Fruit fly (Drosophila melanogaster) whole organism, wandering third instar larva: ENCODE data around the gene Sh.
A peak's percentile ranks its signal among the peaks of the same experiment; 100 is the strongest.

Source experiments
- Abd-B ChIP-seq: fragments of >200 bp; optimal IDR thresholded peaks from 2 replicates; lab custom pipeline; 2017; ENCODE audit warnings: missing biosample characterization, missing genetic modification characterization
- CG32264 ChIP-seq: fragments of 200-800 bp; sonication (Bioruptor generic); optimal IDR thresholded peaks from 2 replicates; lab custom pipeline; 2016; ENCODE audit warnings: missing biosample characterization, missing genetic modification characterization
- CG9705 ChIP-seq: fragments of 200-800 bp; sonication (Bioruptor generic); optimal IDR thresholded peaks from 2 replicates; lab custom pipeline; 2018; ENCODE audit warnings: missing biosample characterization, mild to moderate bottlenecking, missing genetic modification characterization
- CrebA ChIP-seq: fragments of 200-800 bp; sonication (Bioruptor generic); optimal IDR thresholded peaks from 2 replicates; lab custom pipeline; 2016; ENCODE audit warnings: missing biosample characterization, mild to moderate bottlenecking, missing genetic modification characterization, borderline replicate concordance
- Dfd ChIP-seq: fragments of >200 bp; optimal IDR thresholded peaks from 2 replicates; lab custom pipeline; 2017; ENCODE audit warnings: missing biosample characterization, missing genetic modification characterization
- Dif ChIP-seq: fragments of 200-275, 200-300 bp; sonication (Bioruptor generic); optimal IDR thresholded peaks from 2 replicates; lab custom pipeline; 2018; ENCODE audit warnings: missing biosample characterization, missing genetic modification characterization; ENCODE audit not compliant: partially characterized antibody
- GATAd ChIP-seq: sonication (Bioruptor generic); optimal IDR thresholded peaks from 2 replicates; lab custom pipeline; 2016; ENCODE audit warnings: missing biosample characterization, missing genetic modification characterization
- HLH106 ChIP-seq: fragments of 200-800 bp; optimal IDR thresholded peaks from 3 replicates; lab custom pipeline; 2019; ENCODE audit warnings: missing biosample characterization, mild to moderate bottlenecking, missing genetic modification characterization, moderate library complexity
- Hnf4 ChIP-seq: fragments of 200-800 bp; sonication (Bioruptor generic); optimal IDR thresholded peaks from 2 replicates; lab custom pipeline; 2016; ENCODE audit warnings: missing biosample characterization, mild to moderate bottlenecking, missing genetic modification characterization
- Hr78 ChIP-seq: fragments of >200 bp; optimal IDR thresholded peaks from 2 replicates; lab custom pipeline; 2017; ENCODE audit warnings: missing biosample characterization, missing genetic modification characterization
- Hr83 ChIP-seq: fragments of 200-300 bp; sonication (Bioruptor generic); optimal IDR thresholded peaks from 2 replicates; lab custom pipeline; 2016; ENCODE audit warnings: missing biosample characterization, mild to moderate bottlenecking, missing genetic modification characterization, moderate library complexity; ENCODE audit not compliant: poor library complexity, severe bottlenecking
- Jra ChIP-seq: sonication (Bioruptor generic); optimal IDR thresholded peaks from 2 replicates; lab custom pipeline; 2016; ENCODE audit warnings: missing biosample characterization, missing genetic modification characterization
- Mio ChIP-seq: sonication (Bioruptor generic); optimal IDR thresholded peaks from 2 replicates; lab custom pipeline; 2016; ENCODE audit warnings: missing biosample characterization, missing genetic modification characterization
- Myc ChIP-seq: fragments of >200 bp; optimal IDR thresholded peaks from 2 replicates; lab custom pipeline; 2017
- N ChIP-seq: fragments of >200 bp; optimal IDR thresholded peaks from 2 replicates; lab custom pipeline; 2018; ENCODE audit warnings: missing biosample characterization, missing external identifiers, missing genetic modification characterization
- OdsH ChIP-seq: fragments of 200-800 bp; sonication (Bioruptor generic); optimal IDR thresholded peaks from 2 replicates; lab custom pipeline; 2016; ENCODE audit warnings: missing biosample characterization, mild to moderate bottlenecking, missing genetic modification characterization
- Rel ChIP-seq, 2 experiments: fragments of 200-800 bp; sonication (Bioruptor generic) in 1 of 2; optimal IDR thresholded peaks; 2 replicates in 1 of 2; 3 replicates in 1 of 2; lab custom pipeline; 2016 to 2019; ENCODE audit warnings: mild to moderate bottlenecking in 2 of 2, missing biosample characterization in 2 of 2, missing genetic modification characterization in 2 of 2, moderate library complexity in 1 of 2
- Sp1 ChIP-seq: fragments of 200-800 bp; sonication (Bioruptor generic); optimal IDR thresholded peaks from 3 replicates; lab custom pipeline; 2019; ENCODE audit warnings: missing biosample characterization, mild to moderate bottlenecking, missing genetic modification characterization, moderate library complexity
- Vsx2 ChIP-seq: fragments of 200-300, 225-300 bp; sonication (Bioruptor generic); optimal IDR thresholded peaks from 2 replicates; lab custom pipeline; 2018; ENCODE audit warnings: missing biosample characterization, missing genetic modification characterization; ENCODE audit not compliant: partially characterized antibody
- br ChIP-seq: fragments of 200-800 bp; sonication (Bioruptor generic); optimal IDR thresholded peaks from 2 replicates; lab custom pipeline; 2016; ENCODE audit warnings: missing biosample characterization, missing genetic modification characterization
- brk ChIP-seq: fragments of 200-800 bp; sonication (Bioruptor generic); optimal IDR thresholded peaks from 2 replicates; lab custom pipeline; 2016; ENCODE audit warnings: missing biosample characterization, mild to moderate bottlenecking, missing genetic modification characterization
- dl ChIP-seq, 2 experiments: fragments of 175-275, 200-275 bp in 1 of 2; fragments of 200-275 bp in 1 of 2; sonication (Bioruptor generic); optimal IDR thresholded peaks; lab custom pipeline; 2018; ENCODE audit warnings: mild to moderate bottlenecking in 2 of 2, missing biosample characterization in 2 of 2, missing genetic modification characterization in 2 of 2, moderate library complexity in 2 of 2; ENCODE audit not compliant: partially characterized antibody in 2 of 2, insufficient read depth in 1 of 2
- dmrt93B ChIP-seq: fragments of 200-800 bp; sonication (Bioruptor generic); optimal IDR thresholded peaks from 2 replicates; lab custom pipeline; 2018; ENCODE audit warnings: missing biosample characterization, mild to moderate bottlenecking, missing genetic modification characterization
- dsf ChIP-seq: sonication (Bioruptor generic); optimal IDR thresholded peaks from 2 replicates; lab custom pipeline; 2016; ENCODE audit warnings: missing biosample characterization, missing genetic modification characterization, borderline replicate concordance
- ey ChIP-seq: fragments of 200-800 bp; sonication (Bioruptor generic); optimal IDR thresholded peaks from 2 replicates; lab custom pipeline; 2016; ENCODE audit warnings: missing biosample characterization, missing genetic modification characterization
- foxo ChIP-seq, 2 experiments: fragments of 200-800 bp; sonication (Bioruptor generic); optimal IDR thresholded peaks; 2 replicates in 1 of 2; 3 replicates in 1 of 2; lab custom pipeline; 2016 to 2017; ENCODE audit warnings: missing biosample characterization in 2 of 2, missing genetic modification characterization in 2 of 2
- fru ChIP-seq: fragments of 200-800 bp; sonication (Bioruptor generic); optimal IDR thresholded peaks from 3 replicates; lab custom pipeline; 2016; ENCODE audit warnings: missing biosample characterization, mild to moderate bottlenecking, missing genetic modification characterization
- h ChIP-seq: fragments of 200-800 bp; sonication (Bioruptor generic); optimal IDR thresholded peaks from 3 replicates; lab custom pipeline; 2016; ENCODE audit warnings: missing biosample characterization, mild to moderate bottlenecking, missing genetic modification characterization
- jim ChIP-seq: fragments of 175-275, 200-325 bp; sonication (Bioruptor generic); optimal IDR thresholded peaks from 2 replicates; lab custom pipeline; 2016; ENCODE audit warnings: missing biosample characterization, mild to moderate bottlenecking, missing genetic modification characterization
- lola ChIP-seq: fragments of >200 bp; optimal IDR thresholded peaks from 2 replicates; lab custom pipeline; 2017; ENCODE audit warnings: missing biosample characterization, missing genetic modification characterization
- pan ChIP-seq: fragments of >200 bp; optimal IDR thresholded peaks from 2 replicates; lab custom pipeline; 2017
- psq ChIP-seq: fragments of 200-800 bp; sonication (Bioruptor generic); optimal IDR thresholded peaks from 3 replicates; lab custom pipeline; 2017; ENCODE audit warnings: missing biosample characterization, mild to moderate bottlenecking, missing genetic modification characterization, moderate library complexity
- rgr ChIP-seq: fragments of 200-800 bp; sonication (Bioruptor generic); optimal IDR thresholded peaks from 3 replicates; lab custom pipeline; 2016; ENCODE audit warnings: missing biosample characterization, mild to moderate bottlenecking, missing genetic modification characterization
- sage ChIP-seq: fragments of 200-800 bp; sonication (Bioruptor generic); optimal IDR thresholded peaks from 2 replicates; lab custom pipeline; 2016; ENCODE audit warnings: missing biosample characterization, mild to moderate bottlenecking, missing genetic modification characterization
- sv ChIP-seq: fragments of 200-800 bp; sonication (Bioruptor generic); optimal IDR thresholded peaks from 3 replicates; lab custom pipeline; 2016; ENCODE audit warnings: missing biosample characterization, missing genetic modification characterization
- tai ChIP-seq: sonication (Bioruptor generic); optimal IDR thresholded peaks from 2 replicates; lab custom pipeline; 2016; ENCODE audit warnings: missing biosample characterization, missing genetic modification characterization
- usp ChIP-seq: fragments of >200 bp; optimal IDR thresholded peaks from 2 replicates; lab custom pipeline; 2017; ENCODE audit warnings: missing biosample characterization, missing genetic modification characterization
- woc ChIP-seq: sonication (Bioruptor generic); optimal IDR thresholded peaks from 2 replicates; lab custom pipeline; 2016; ENCODE audit warnings: missing biosample characterization, mild to moderate bottlenecking, missing genetic modification characterization

Gene Sh

DNA sequence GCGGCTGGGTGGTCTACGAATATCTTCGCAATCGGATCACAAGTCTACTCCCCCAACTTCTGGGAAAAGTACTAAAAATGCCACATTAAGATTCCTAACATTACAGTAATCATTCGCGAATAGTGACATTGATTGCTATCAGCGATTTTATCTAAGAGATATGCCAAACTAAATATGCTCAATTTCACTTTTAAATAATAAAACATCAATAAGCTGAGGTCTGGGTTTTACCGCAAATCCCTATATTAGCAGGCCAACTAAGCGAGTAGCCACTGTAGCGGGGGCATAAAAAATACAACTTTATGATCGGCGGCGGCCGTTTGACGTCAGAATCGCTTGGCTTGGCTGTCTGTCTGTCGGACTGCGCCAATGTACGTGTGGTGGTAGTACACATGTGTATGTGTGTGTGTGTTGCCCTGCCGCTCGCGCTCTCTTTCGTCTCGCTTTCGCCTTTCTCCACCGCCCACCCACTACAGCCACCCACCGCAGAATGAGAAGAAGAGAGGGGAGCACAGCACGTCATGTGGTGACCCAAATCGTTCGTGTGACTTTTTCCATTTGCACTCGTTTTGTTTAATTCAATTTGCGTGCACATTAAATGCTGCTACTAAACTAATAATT, 182.7 kb downstream of the Sh start:
- TF ChIP-seq ey (GFP tag; lab: Kevin White, UChicago), result peak; percentile 98
- peak; percentile 74 for TF ChIP-seq Hr83 (GFP tag; lab: Kevin White, UChicago)
- peak; percentile 97 for TF ChIP-seq fru
- TF ChIP-seq usp (GFP tag; lab: Kevin White, UChicago), result no peak
- TF ChIP-seq brk (GFP tag; lab: Kevin White, UChicago), result peak; percentile 80
- peak; percentile 97 for TF ChIP-seq br (GFP tag; lab: Kevin White, UChicago)
- no peak for TF ChIP-seq Abd-B (GFP tag; lab: Kevin White, UChicago)
- TF ChIP-seq Hr78 (GFP tag; lab: Kevin White, UChicago), result no peak
- peak; percentile 92 for TF ChIP-seq woc
- TF ChIP-seq Myc, result no peak
- peak; percentile 93 for TF ChIP-seq tai (GFP tag; lab: Kevin White, UChicago)
- peak; percentile 86 for TF ChIP-seq CG9705 (GFP tag; lab: Kevin White, UChicago)
- peak in 1 of 2 experiments; percentile 34 for TF ChIP-seq dl (GFP tag; optimal IDR thresholded peaks at IDR 0.05; lab: Kevin White, UChicago; ENCODE audit: insufficient read depth in 1 of 2, partially characterized antibody in 2 of 2)
- peak; percentile 96 for TF ChIP-seq Sp1 (GFP tag; lab: Kevin White, UChicago)
- TF ChIP-seq CG32264 (GFP tag; lab: Kevin White, UChicago), result peak; percentile 95
- TF ChIP-seq sage (GFP tag; lab: Kevin White, UChicago), result peak; percentile 57
- TF ChIP-seq HLH106 (tag; lab: Kevin White, UChicago), result peak; percentile 97
- peak; percentile 92 for TF ChIP-seq psq
- TF ChIP-seq pan, result no peak
- peak; percentile 84 for TF ChIP-seq Mio (GFP tag; lab: Kevin White, UChicago)
- TF ChIP-seq Hnf4 (GFP tag; lab: Kevin White, UChicago), result peak; percentile 97
- TF ChIP-seq Dif, result no peak
- peak; percentile 93 for TF ChIP-seq Jra
- peak; percentile 84 for TF ChIP-seq GATAd (GFP tag; lab: Kevin White, UChicago)
- TF ChIP-seq h (GFP tag; lab: Kevin White, UChicago), result peak; percentile 96
- TF ChIP-seq Rel (GFP tag; optimal IDR thresholded peaks at IDR 0.05; lab: Kevin White, UChicago), result peak; percentile 51
- TF ChIP-seq Rel (tag; optimal IDR thresholded peaks at IDR 0.05; lab: Kevin White, UChicago), result peak; percentile 89
- TF ChIP-seq Vsx2 (GFP tag; lab: Kevin White, UChicago), result no peak
- TF ChIP-seq N (GFP tag; lab: Kevin White, UChicago), result no peak
- TF ChIP-seq foxo (GFP tag; optimal IDR thresholded peaks at IDR 0.05; lab: Kevin White, UChicago), result peak; percentile 92 to 98
- TF ChIP-seq rgr (GFP tag; lab: Kevin White, UChicago), result peak; percentile 97
- TF ChIP-seq OdsH (GFP tag; lab: Kevin White, UChicago), result peak; percentile 96
- TF ChIP-seq sv (GFP tag; lab: Kevin White, UChicago), result peak; percentile 92
- peak; percentile 89 for TF ChIP-seq dmrt93B (GFP tag; lab: Kevin White, UChicago)
- peak; percentile 50 for TF ChIP-seq jim (GFP tag; lab: Kevin White, UChicago)
- TF ChIP-seq CrebA (GFP tag; lab: Kevin White, UChicago), result peak; percentile 83
- no peak for TF ChIP-seq lola
- TF ChIP-seq dsf (GFP tag; lab: Kevin White, UChicago), result peak; percentile 80
- no peak for TF ChIP-seq Dfd (GFP tag; lab: Kevin White, UChicago)

- TF ChIP-seq Sp1 (GFP tag; lab: Kevin White, UChicago), result peak; percentile 71
- TF ChIP-seq fru, result peak; percentile 45
- no peak for TF ChIP-seq Myc
- TF ChIP-seq pan, result no peak
- peak; percentile 40 for TF ChIP-seq Jra
- TF ChIP-seq CG32264 (GFP tag; lab: Kevin White, UChicago), result no peak
- TF ChIP-seq usp (GFP tag; lab: Kevin White, UChicago), result no peak
- no peak for TF ChIP-seq sv (GFP tag; lab: Kevin White, UChicago)
- TF ChIP-seq Hr78 (GFP tag; lab: Kevin White, UChicago), result no peak
- TF ChIP-seq dsf (GFP tag; lab: Kevin White, UChicago), result no peak
- TF ChIP-seq GATAd (GFP tag; lab: Kevin White, UChicago), result no peak
- no peak for TF ChIP-seq Abd-B (GFP tag; lab: Kevin White, UChicago)
- peak; percentile 41 for TF ChIP-seq sage (GFP tag; lab: Kevin White, UChicago)
- peak; percentile 21 for TF ChIP-seq OdsH (GFP tag; lab: Kevin White, UChicago)
- TF ChIP-seq ey (GFP tag; lab: Kevin White, UChicago), result peak; percentile 34
- TF ChIP-seq foxo (GFP tag; optimal IDR thresholded peaks at IDR 0.05; lab: Kevin White, UChicago), result peak in 1 of 2 experiments; percentile 62
- no peak for TF ChIP-seq dl (GFP tag; optimal IDR thresholded peaks at IDR 0.05; lab: Kevin White, UChicago; ENCODE audit: insufficient read depth in 1 of 2, partially characterized antibody in 2 of 2)
- no peak for TF ChIP-seq Dfd (GFP tag; lab: Kevin White, UChicago)
- TF ChIP-seq CrebA (GFP tag; lab: Kevin White, UChicago), result peak; percentile 7
- TF ChIP-seq HLH106 (tag; lab: Kevin White, UChicago), result peak; percentile 62
- peak; percentile 33 for TF ChIP-seq br (GFP tag; lab: Kevin White, UChicago)
- TF ChIP-seq Rel (GFP tag; optimal IDR thresholded peaks at IDR 0.05; lab: Kevin White, UChicago), result peak; percentile 41
- no peak for TF ChIP-seq Rel (tag; optimal IDR thresholded peaks at IDR 0.05; lab: Kevin White, UChicago)
- peak; percentile 38 for TF ChIP-seq woc
- peak; percentile 54 for TF ChIP-seq rgr (GFP tag; lab: Kevin White, UChicago)
- no peak for TF ChIP-seq Dif
- TF ChIP-seq Vsx2 (GFP tag; lab: Kevin White, UChicago), result no peak
- no peak for TF ChIP-seq tai (GFP tag; lab: Kevin White, UChicago)
- peak; percentile 37 for TF ChIP-seq CG9705 (GFP tag; lab: Kevin White, UChicago)
- no peak for TF ChIP-seq lola
- no peak for TF ChIP-seq N (GFP tag; lab: Kevin White, UChicago)
- no peak for TF ChIP-seq jim (GFP tag; lab: Kevin White, UChicago)
- TF ChIP-seq h (GFP tag; lab: Kevin White, UChicago), result peak; percentile 44
- no peak for TF ChIP-seq Hr83 (GFP tag; lab: Kevin White, UChicago)
- peak; percentile 49 for TF ChIP-seq dmrt93B (GFP tag; lab: Kevin White, UChicago)
- peak; percentile 53 for TF ChIP-seq psq
- no peak for TF ChIP-seq brk (GFP tag; lab: Kevin White, UChicago)
- peak; percentile 42 for TF ChIP-seq Hnf4 (GFP tag; lab: Kevin White, UChicago)
These were observed 183.7 kb downstream of the Sh start for dm6 chrX:17879211-17879897.
